Fruit fly (Drosophila melanogaster) whole organism, embryonic: Measurements from ENCODE around the gene CG9673.

Experiments used
- Ada2b ChIP-seq: fragments of 200-800 bp; sonication (Bioruptor generic); IDR thresholded peaks from 2 replicates; pipeline ENCODE4 v1.3.6; 2022; ENCODE audit warnings: missing biosample characterization, missing genetic modification characterization
- B-H1 ChIP-seq: fragments of 200-800 bp; sonication (Bioruptor generic); IDR thresholded peaks from 3 replicates; pipeline ENCODE4 v1.3.6; 2022; ENCODE audit warnings: missing biosample characterization, missing genetic modification characterization
- Blimp-1 ChIP-seq: fragments of 200-800 bp; sonication (Bioruptor generic); optimal IDR thresholded peaks from 3 replicates; lab custom pipeline; 2018; ENCODE audit warnings: missing biosample characterization, missing genetic modification characterization, mild to moderate bottlenecking, moderate library complexity, missing genetic modification reagents
- Bteb2 ChIP-seq: fragments of 200-800 bp; sonication (Bioruptor generic); optimal IDR thresholded peaks from 2 replicates; lab custom pipeline; 2016; ENCODE audit warnings: missing biosample characterization, missing genetic modification characterization
- CG10267 ChIP-seq: fragments of 200-800 bp; sonication (Bioruptor generic); optimal IDR thresholded peaks from 2 replicates; lab custom pipeline; 2018; ENCODE audit warnings: missing biosample characterization, mild to moderate bottlenecking, missing genetic modification characterization, moderate library complexity
- CG10979 ChIP-seq: fragments of 200-800 bp; sonication (Bioruptor generic); optimal IDR thresholded peaks from 2 replicates; lab custom pipeline; 2018; ENCODE audit warnings: missing biosample characterization, mild to moderate bottlenecking, missing genetic modification characterization, moderate library complexity
- CG11398 ChIP-seq: fragments of 200-800 bp; sonication (Bioruptor generic); optimal IDR thresholded peaks from 2 replicates; lab custom pipeline; 2016; ENCODE audit warnings: missing biosample characterization, missing genetic modification characterization
- CG11504 ChIP-seq: fragments of 200-800 bp; sonication (Bioruptor generic); optimal IDR thresholded peaks from 3 replicates; lab custom pipeline; 2019; ENCODE audit warnings: missing biosample characterization, mild to moderate bottlenecking, missing genetic modification characterization, moderate library complexity
- CG12071 ChIP-seq: fragments of 200-800 bp; sonication (Bioruptor generic); optimal IDR thresholded peaks from 3 replicates; lab custom pipeline; 2018; ENCODE audit warnings: missing biosample characterization, mild to moderate bottlenecking, missing genetic modification characterization
- CG12219 ChIP-seq: fragments of 200-800 bp; sonication (Bioruptor generic); optimal IDR thresholded peaks from 3 replicates; lab custom pipeline; 2018; ENCODE audit warnings: missing biosample characterization, mild to moderate bottlenecking, missing genetic modification characterization
- CG18599 ChIP-seq: fragments of 200-800 bp; sonication (Bioruptor generic); optimal IDR thresholded peaks from 3 replicates; lab custom pipeline; 2017; ENCODE audit warnings: missing biosample characterization, missing genetic modification characterization, mild to moderate bottlenecking, moderate library complexity, missing genetic modification reagents
- CG2120 ChIP-seq: fragments of 200-800 bp; sonication (Bioruptor generic); optimal IDR thresholded peaks from 3 replicates; lab custom pipeline; 2016; ENCODE audit warnings: missing biosample characterization, missing genetic modification characterization
- CG2202 ChIP-seq: fragments of 200-800 bp; sonication (Bioruptor generic); optimal IDR thresholded peaks from 2 replicates; lab custom pipeline; 2018; ENCODE audit warnings: missing biosample characterization, mild to moderate bottlenecking, missing genetic modification characterization
- CG2889 ChIP-seq: fragments of 200-800 bp; sonication (Bioruptor generic); IDR thresholded peaks from 3 replicates; pipeline ENCODE4 v1.3.6; 2022; ENCODE audit warnings: missing biosample characterization, missing genetic modification characterization
- CG34224 ChIP-seq: fragments of 200-800 bp; sonication (Bioruptor generic); IDR thresholded peaks from 3 replicates; pipeline ENCODE4 v1.3.6; 2022; ENCODE audit warnings: missing biosample characterization, missing genetic modification characterization; ENCODE audit not compliant: partially characterized antibody
- CG4282 ChIP-seq: fragments of 200-800 bp; sonication (Bioruptor generic); optimal IDR thresholded peaks from 2 replicates; lab custom pipeline; 2016; ENCODE audit warnings: missing biosample characterization, missing genetic modification characterization
- CG4328 ChIP-seq: fragments of 200-800 bp; sonication (Bioruptor generic); optimal IDR thresholded peaks from 3 replicates; lab custom pipeline; 2017; ENCODE audit warnings: missing biosample characterization, missing genetic modification reagents, missing genetic modification characterization
- CG4707 ChIP-seq: fragments of 200-800 bp; sonication (Bioruptor generic); optimal IDR thresholded peaks from 2 replicates; lab custom pipeline; 2018; ENCODE audit warnings: missing biosample characterization, mild to moderate bottlenecking, missing genetic modification characterization, moderate library complexity
- CG6175 ChIP-seq: fragments of 200-800 bp; sonication (Bioruptor generic); IDR thresholded peaks from 3 replicates; pipeline ENCODE4 v1.3.6; 2022; ENCODE audit warnings: missing biosample characterization, missing genetic modification characterization
- CG7357 ChIP-seq: fragments of 200-800 bp; sonication (Bioruptor generic); IDR thresholded peaks from 3 replicates; pipeline ENCODE4 v1.3.6; 2022; ENCODE audit warnings: missing biosample characterization, missing genetic modification characterization
- CG7786 ChIP-seq: fragments of 200-800 bp; sonication (Bioruptor generic); optimal IDR thresholded peaks from 2 replicates; lab custom pipeline; 2016; ENCODE audit warnings: missing biosample characterization, missing genetic modification characterization
- CG8478 ChIP-seq: fragments of >200 bp; optimal IDR thresholded peaks from 2 replicates; lab custom pipeline; 2018
- CG8924 ChIP-seq: fragments of 200-800 bp; optimal IDR thresholded peaks from 3 replicates; lab custom pipeline; 2019; ENCODE audit warnings: missing biosample characterization, mild to moderate bottlenecking, missing genetic modification characterization, moderate library complexity
- Fer1 ChIP-seq: fragments of 200-800 bp; sonication (Bioruptor generic); optimal IDR thresholded peaks from 2 replicates; lab custom pipeline; 2017; ENCODE audit warnings: missing biosample characterization, mild to moderate bottlenecking, missing genetic modification characterization
- Fer3 ChIP-seq: fragments of 200-800 bp; sonication (Bioruptor generic); optimal IDR thresholded peaks from 2 replicates; lab custom pipeline; 2018; ENCODE audit warnings: missing biosample characterization, mild to moderate bottlenecking, missing genetic modification characterization, moderate library complexity
- HLH54F ChIP-seq: fragments of 200-800 bp; sonication (Bioruptor generic); optimal IDR thresholded peaks from 3 replicates; lab custom pipeline; 2016; ENCODE audit warnings: missing biosample characterization, missing genetic modification characterization
- Hmx ChIP-seq: fragments of 200-800 bp; sonication (Bioruptor generic); optimal IDR thresholded peaks from 2 replicates; lab custom pipeline; 2016; ENCODE audit warnings: missing biosample characterization, missing genetic modification characterization
- Oaz ChIP-seq: fragments of 200-800 bp; sonication (Bioruptor generic); IDR thresholded peaks from 2 replicates; pipeline ENCODE4 v1.3.6; 2022; ENCODE audit warnings: missing biosample characterization, missing genetic modification characterization
- PHDP ChIP-seq: fragments of 200-800 bp; sonication (Bioruptor generic); optimal IDR thresholded peaks from 3 replicates; lab custom pipeline; 2018; ENCODE audit warnings: missing biosample characterization, mild to moderate bottlenecking, missing genetic modification characterization, moderate library complexity
- Sry-β ChIP-seq: fragments of 200-800 bp; sonication (Bioruptor generic); optimal IDR thresholded peaks from 2 replicates; lab custom pipeline; 2018; ENCODE audit warnings: missing biosample characterization, mild to moderate bottlenecking, missing genetic modification characterization, moderate library complexity
- cad ChIP-seq: fragments of >200 bp; optimal IDR thresholded peaks from 2 replicates; lab custom pipeline; 2017; ENCODE audit warnings: missing biosample characterization, missing genetic modification characterization
- cwo ChIP-seq: fragments of 200-800 bp; sonication (Bioruptor generic); optimal IDR thresholded peaks from 3 replicates; lab custom pipeline; 2017; ENCODE audit warnings: missing biosample characterization, missing genetic modification characterization, mild to moderate bottlenecking, moderate library complexity, missing genetic modification reagents
- dimm ChIP-seq: fragments of 200-800 bp; sonication (Bioruptor generic); IDR thresholded peaks from 2 replicates; pipeline ENCODE4 v1.3.6; 2022; ENCODE audit warnings: missing biosample characterization, missing genetic modification characterization
- gsb-n ChIP-seq: fragments of 200-800 bp; sonication (Bioruptor generic); optimal IDR thresholded peaks from 3 replicates; lab custom pipeline; 2018; ENCODE audit warnings: missing biosample characterization, mild to moderate bottlenecking, missing genetic modification characterization
- jumu ChIP-seq: fragments of 200-800 bp; sonication (Bioruptor generic); optimal IDR thresholded peaks from 3 replicates; lab custom pipeline; 2016; ENCODE audit warnings: missing biosample characterization, missing genetic modification characterization
- maf-S ChIP-seq: fragments of 200-800 bp; sonication (Bioruptor generic); optimal IDR thresholded peaks from 2 replicates; lab custom pipeline; 2016; ENCODE audit warnings: missing biosample characterization, missing genetic modification characterization
- pros ChIP-seq: fragments of 200-800 bp; sonication (Bioruptor generic); optimal IDR thresholded peaks from 3 replicates; lab custom pipeline; 2019; ENCODE audit warnings: missing biosample characterization, mild to moderate bottlenecking, missing genetic modification characterization, moderate library complexity
- rib ChIP-seq: fragments of 200-800 bp; sonication (Bioruptor generic); IDR thresholded peaks from 2 replicates; pipeline ENCODE4 v1.3.6; 2022; ENCODE audit warnings: missing biosample characterization, missing genetic modification characterization
- sc ChIP-seq, 3 experiments: fragments of >200 bp in 2 of 3; fragments of 200-800 bp in 1 of 3; sonication (Bioruptor generic) in 1 of 3; optimal IDR thresholded peaks; 2 replicates in 2 of 3; 3 replicates in 1 of 3; lab custom pipeline; 2017; ENCODE audit warnings: mild to moderate bottlenecking in 1 of 3, missing biosample characterization in 1 of 3, missing genetic modification characterization in 1 of 3, missing genetic modification reagents in 1 of 3
- scrt ChIP-seq: fragments of 200-800 bp; sonication (Bioruptor generic); optimal IDR thresholded peaks from 2 replicates; lab custom pipeline; 2018; ENCODE audit warnings: missing biosample characterization, mild to moderate bottlenecking, missing genetic modification characterization, moderate library complexity
- sens ChIP-seq: fragments of 200-800 bp; sonication (Bioruptor generic); peaks from one replicate; lab custom pipeline; 2016; ENCODE audit warnings: missing biosample characterization, missing genetic modification characterization
- slp2 ChIP-seq: fragments of 200-800 bp; sonication (Bioruptor generic); optimal IDR thresholded peaks from 2 replicates; lab custom pipeline; 2016; ENCODE audit warnings: missing biosample characterization, missing genetic modification characterization
- so ChIP-seq: fragments of 200-800 bp; sonication (Bioruptor generic); IDR thresholded peaks from 3 replicates; pipeline ENCODE4 v1.3.6; 2022; ENCODE audit warnings: missing biosample characterization, missing genetic modification characterization
- stwl ChIP-seq: fragments of 200-800 bp; sonication (Bioruptor generic); optimal IDR thresholded peaks from 3 replicates; lab custom pipeline; 2018; ENCODE audit warnings: missing biosample characterization, mild to moderate bottlenecking, missing genetic modification characterization, moderate library complexity
- tap ChIP-seq: fragments of 200-800 bp; optimal IDR thresholded peaks from 3 replicates; lab custom pipeline; 2019; ENCODE audit warnings: missing biosample characterization, mild to moderate bottlenecking, missing genetic modification characterization, moderate library complexity
- tgo ChIP-seq: fragments of 200-800 bp; sonication (Bioruptor generic); IDR thresholded peaks from 3 replicates; pipeline ENCODE4 v1.3.6; 2022; ENCODE audit warnings: missing biosample characterization, missing genetic modification characterization
- tio ChIP-seq: fragments of 200-800 bp; sonication (Bioruptor generic); optimal IDR thresholded peaks from 2 replicates; lab custom pipeline; 2017; ENCODE audit warnings: missing biosample characterization, missing genetic modification characterization, inconsistent platforms
- trh ChIP-seq: fragments of 200-800 bp; sonication (Bioruptor generic); optimal IDR thresholded peaks from 2 replicates; lab custom pipeline; 2016; ENCODE audit warnings: missing biosample characterization, missing genetic modification characterization
- usp ChIP-seq: fragments of >200 bp; optimal IDR thresholded peaks from 2 replicates; lab custom pipeline; 2017; ENCODE audit warnings: missing biosample characterization, missing genetic modification characterization

Gene CG9673

dm6 chrX:16750712-16751578 is 47.3 kb upstream of the CG9673 start (continued):
- TF ChIP-seq CG11504 (tag; lab: Kevin White, UChicago), result peak; percentile 80
- no peak for TF ChIP-seq Ada2b (GFP tag; lab: Robert Waterston, UW)
- no peak for TF ChIP-seq sc (optimal IDR thresholded peaks at IDR 0.05; lab: Kevin White, UChicago)
- peak; percentile 61 for TF ChIP-seq sc (GFP tag; optimal IDR thresholded peaks at IDR 0.05; lab: Kevin White, UChicago)
- peak; percentile 75 for TF ChIP-seq tap (tag; lab: Kevin White, UChicago)
- peak; percentile 73 for TF ChIP-seq scrt (GFP tag; lab: Kevin White, UChicago)
- TF ChIP-seq rib (GFP tag; lab: Robert Waterston, UW), result no peak
- no peak for TF ChIP-seq Sry-β
- peak; percentile 40 for TF ChIP-seq CG12071 (GFP tag; lab: Kevin White, UChicago)
- TF ChIP-seq PHDP (tag; lab: Kevin White, UChicago), result peak; percentile 84
- TF ChIP-seq CG2889 (GFP tag; lab: Robert Waterston, UW), result no peak
- TF ChIP-seq tgo (GFP tag; lab: Robert Waterston, UW), result peak; percentile 47; the same call in 1 of the 3 replicates
- peak; percentile 17 for TF ChIP-seq HLH54F (GFP tag; lab: Kevin White, UChicago)
- no peak for TF ChIP-seq CG34224 (GFP tag; lab: Robert Waterston, UW)
- peak; percentile 45 for TF ChIP-seq CG2120 (GFP tag; lab: Kevin White, UChicago)
- TF ChIP-seq dimm (GFP tag; lab: Robert Waterston, UW), result 0 out of 2 replicates have a peak, but pooled peaks have one; percentile 8
- no peak for TF ChIP-seq jumu
- peak; percentile 49 for TF ChIP-seq tio (GFP tag; lab: Kevin White, UChicago)
- TF ChIP-seq cad, result no peak
- TF ChIP-seq Fer1 (GFP tag; lab: Kevin White, UChicago), result peak; percentile 81
- peak; percentile 75 for TF ChIP-seq CG12219 (GFP tag; lab: Kevin White, UChicago)
- TF ChIP-seq cwo (GFP tag; lab: Kevin White, UChicago), result peak; percentile 42
- no peak for TF ChIP-seq stwl (tag; lab: Kevin White, UChicago)
- TF ChIP-seq CG6175 (GFP tag; lab: Robert Waterston, UW), result no peak
- peak; percentile 77 for TF ChIP-seq CG18599
- TF ChIP-seq CG8478, result no peak
- peak; percentile 11; the same call in 1 of the 3 replicates for TF ChIP-seq B-H1 (GFP tag; lab: Robert Waterston, UW)
- TF ChIP-seq CG2202 (tag; lab: Kevin White, UChicago), result peak; percentile 35
- peak; percentile 59 for TF ChIP-seq Oaz
- peak; percentile 13 for TF ChIP-seq Bteb2 (GFP tag; lab: Kevin White, UChicago)
- peak; percentile 69 for TF ChIP-seq CG4328
- TF ChIP-seq CG10267 (tag; lab: Kevin White, UChicago), result peak; percentile 78
- no peak for TF ChIP-seq Hmx (GFP tag; lab: Kevin White, UChicago)
- no peak for TF ChIP-seq CG11398 (GFP tag; lab: Kevin White, UChicago)
- TF ChIP-seq CG4282, result no peak
- no peak for TF ChIP-seq trh (GFP tag; lab: Kevin White, UChicago)
- peak; percentile 44; the same call in 2 of the 3 replicates for TF ChIP-seq CG7357
- TF ChIP-seq gsb-n (tag; lab: Kevin White, UChicago), result peak; percentile 73
- TF ChIP-seq CG8924, result peak; percentile 83
- peak; percentile 88 for TF ChIP-seq sens (GFP tag; lab: Kevin White, UChicago)
- no peak for TF ChIP-seq usp (GFP tag; lab: Kevin White, UChicago)
- peak; percentile 64 for TF ChIP-seq Fer3
- peak; percentile 5 for TF ChIP-seq CG4707 (GFP tag; lab: Kevin White, UChicago)
- TF ChIP-seq slp2, result no peak
- TF ChIP-seq so (GFP tag; lab: Robert Waterston, UW), result peak; percentile 79; the same call in 1 of the 3 replicates
- TF ChIP-seq CG7786 (GFP tag; lab: Kevin White, UChicago), result no peak
- peak; percentile 77 for TF ChIP-seq Blimp-1 (GFP tag; lab: Kevin White, UChicago)
- TF ChIP-seq CG10979, result peak; percentile 86
- peak; percentile 55 for TF ChIP-seq pros (GFP tag; lab: Kevin White, UChicago)
- no peak for TF ChIP-seq maf-S (GFP tag; lab: Kevin White, UChicago)
